Worm (Caenorhabditis elegans) whole organism, midembryonic: ENCODE data around the gene Y51A2A.6.

Experiments used
- T22C8.4 ChIP-seq: fragments of 200-800 bp; sonication (Bioruptor generic); IDR thresholded peaks from 2 replicates; pipeline ENCODE4 v1.3.6; 2022; ENCODE audit warnings: missing genetic modification characterization, missing compliant biosample characterization
- cog-1 ChIP-seq: sonication (generic microtip); optimal IDR thresholded peaks from 2 replicates; lab custom pipeline; 2016; ENCODE audit warnings: missing genetic modification characterization, missing compliant biosample characterization
- flt-1 ChIP-seq: fragments of 200-800 bp; sonication (Bioruptor generic); IDR thresholded peaks from 2 replicates; pipeline ENCODE4 v1.3.6; 2022; ENCODE audit warnings: missing genetic modification characterization, missing compliant biosample characterization
- klf-2 ChIP-seq: fragments of 200-800 bp; sonication (Bioruptor generic); conservative IDR thresholded peaks from 2 replicates; pipeline ENCODE4 v1.3.6; 2022; ENCODE audit warnings: missing genetic modification reagents, missing genetic modification characterization, missing compliant biosample characterization
- med-1 ChIP-seq: sonication (generic microtip); optimal IDR thresholded peaks from 2 replicates; lab custom pipeline; 2017; ENCODE audit warnings: missing genetic modification characterization, mild to moderate bottlenecking, missing compliant biosample characterization, antibody characterized with exemption, missing genetic modification reagents; ENCODE audit not compliant: insufficient read depth
- ref-1 ChIP-seq: fragments of 200-800 bp; sonication (Bioruptor generic); conservative IDR thresholded peaks from 2 replicates; pipeline ENCODE4 v1.3.6; 2022; ENCODE audit warnings: missing genetic modification reagents, missing genetic modification characterization, missing compliant biosample characterization
- tab-1 ChIP-seq: fragments of 200-800 bp; sonication (Bioruptor generic); IDR thresholded peaks from 2 replicates; pipeline ENCODE4 v1.3.6; 2022; ENCODE audit warnings: missing genetic modification characterization, missing compliant biosample characterization
- ztf-23 ChIP-seq: fragments of 200-800 bp; sonication (Bioruptor generic); IDR thresholded peaks from 2 replicates; pipeline ENCODE4 v1.3.6; 2022; ENCODE audit warnings: missing genetic modification reagents, missing genetic modification characterization, missing compliant biosample characterization
- ztf-29 ChIP-seq: fragments of 200-800 bp; sonication (Bioruptor generic); IDR thresholded peaks from 2 replicates; pipeline ENCODE4 v1.3.6; 2022; ENCODE audit warnings: missing genetic modification reagents, missing genetic modification characterization, missing compliant biosample characterization

Y51A2A.6 gene

ce11 chrV:18282597-18282996, 19.9 kb upstream of the Y51A2A.6 start, which contains the start of gene clec-247:
Gene clec-247 (plus strand): TSS chrV:18282897.
- TF ChIP-seq T22C8.4 (GFP tag; lab: Robert Waterston, UW) (no peak), ztf-29 (GFP tag; lab: Robert Waterston, UW) (no peak), ztf-23 (GFP tag; lab: Robert Waterston, UW) (no peak)

DNA sequence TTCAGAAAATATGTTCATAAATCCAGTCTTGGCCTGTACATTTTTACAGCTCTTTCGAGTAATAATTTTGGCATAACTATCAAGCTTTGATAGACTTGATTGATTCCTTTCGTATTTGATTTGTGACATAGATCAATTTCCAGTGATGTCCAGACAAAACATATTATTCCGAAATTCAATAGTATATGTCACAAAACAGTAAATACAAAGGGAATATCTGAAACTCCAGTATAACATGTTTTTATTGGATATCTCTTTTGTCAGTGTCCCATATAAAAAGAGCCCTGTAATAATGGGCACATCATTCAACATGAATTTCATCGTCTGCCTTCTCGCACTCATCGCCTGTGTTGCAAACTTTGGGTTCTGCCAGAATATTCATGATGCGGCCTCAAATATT, 11.9 kb upstream of the Y51A2A.6 start, which contains the start of gene Y51A2A.4:
Gene Y51A2A.4 (plus strand): TSS at position 301 of the 400 bp plus-strand sequence.
- TF ChIP-seq klf-2 (GFP tag; lab: Robert Waterston, UW) = no peak
- TF ChIP-seq ref-1 (GFP tag; lab: Robert Waterston, UW) = no peak
- no peak for TF ChIP-seq ztf-29 (GFP tag; lab: Robert Waterston, UW)
- TF ChIP-seq cog-1 (tag; lab: Kevin White, UChicago) = no peak
- TF ChIP-seq T22C8.4 (GFP tag; lab: Robert Waterston, UW) = no peak
- no peak for TF ChIP-seq flt-1 (GFP tag; lab: Robert Waterston, UW)
- no peak for TF ChIP-seq ztf-23 (GFP tag; lab: Robert Waterston, UW)
- no peak for TF ChIP-seq tab-1
- TF ChIP-seq med-1 (GFP tag; lab: Kevin White, UChicago) = no peak

ce11 chrV:18292295-18292694, 10.2 kb upstream of the Y51A2A.6 start, which contains the start of gene Y51A2A.12:
Gene Y51A2A.12 (plus strand): TSS chrV:18292595.
- TF ChIP-seq ztf-23 (GFP tag; lab: Robert Waterston, UW) (no peak), flt-1 (GFP tag; lab: Robert Waterston, UW) (no peak), T22C8.4 (GFP tag; lab: Robert Waterston, UW) (no peak), tab-1 (no peak), ztf-29 (GFP tag; lab: Robert Waterston, UW) (no peak), ref-1 (GFP tag; lab: Robert Waterston, UW) (no peak), cog-1 (tag; lab: Kevin White, UChicago) (no peak), klf-2 (GFP tag; lab: Robert Waterston, UW) (no peak), med-1 (GFP tag; lab: Kevin White, UChicago) (no peak)

ce11 chrV:18298506-18298905, 4.0 kb upstream of the Y51A2A.6 start, which contains the start of gene Y51A2A.5:
Gene Y51A2A.5 (plus strand): TSS chrV:18298806.
- no peak for TF ChIP-seq klf-2 (GFP tag; lab: Robert Waterston, UW)
- no peak for TF ChIP-seq tab-1
- no peak for TF ChIP-seq flt-1 (GFP tag; lab: Robert Waterston, UW)

DNA sequence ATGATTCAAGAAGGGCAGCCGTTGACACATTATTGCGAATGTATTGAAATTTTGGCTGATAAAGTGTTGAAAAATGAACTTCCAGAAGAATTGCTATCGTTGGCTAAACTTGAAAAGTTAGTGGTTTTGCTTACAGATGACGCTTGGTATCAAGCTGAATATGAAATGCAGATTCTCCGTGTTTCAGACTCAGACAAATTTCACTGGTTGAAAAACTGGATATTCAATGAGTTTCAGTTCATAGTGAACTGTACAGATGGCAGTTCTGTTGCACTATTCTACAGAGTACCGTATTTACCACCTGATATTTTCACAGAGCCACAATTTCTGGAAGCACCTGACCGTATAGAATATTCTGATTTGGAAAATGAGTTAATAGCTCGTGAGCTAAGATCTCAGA, 3.2 kb upstream of the Y51A2A.6 start:
- TF ChIP-seq ztf-23 (GFP tag; lab: Robert Waterston, UW) (no peak), cog-1 (tag; lab: Kevin White, UChicago) (no peak)

- TF ChIP-seq ztf-23 (GFP tag; lab: Robert Waterston, UW) = no peak
- TF ChIP-seq T22C8.4 (GFP tag; lab: Robert Waterston, UW) = no peak
- TF ChIP-seq ztf-29 (GFP tag; lab: Robert Waterston, UW) = no peak
- TF ChIP-seq tab-1 = no peak
- no peak for TF ChIP-seq med-1 (GFP tag; lab: Kevin White, UChicago)
- no peak for TF ChIP-seq flt-1 (GFP tag; lab: Robert Waterston, UW)
- TF ChIP-seq ref-1 (GFP tag; lab: Robert Waterston, UW) = no peak
- no peak for TF ChIP-seq cog-1 (tag; lab: Kevin White, UChicago)
- no peak for TF ChIP-seq klf-2 (GFP tag; lab: Robert Waterston, UW)
These were observed 15.8 kb downstream of the Y51A2A.6 start, which contains the start of gene fbxb-119 for ce11 chrV:18318312-18318711. Gene fbxb-119 (plus strand): TSS chrV:18318612.

- TF ChIP-seq med-1 (GFP tag; lab: Kevin White, UChicago) = no peak
- no peak for TF ChIP-seq klf-2 (GFP tag; lab: Robert Waterston, UW)
- no peak for TF ChIP-seq ztf-23 (GFP tag; lab: Robert Waterston, UW)
- no peak for TF ChIP-seq flt-1 (GFP tag; lab: Robert Waterston, UW)
- no peak for TF ChIP-seq T22C8.4 (GFP tag; lab: Robert Waterston, UW)
- no peak for TF ChIP-seq tab-1
These were observed 20.7 kb downstream of the Y51A2A.6 start, which contains the start of gene B0462.5 for ce11 chrV:18323231-18323630. Gene B0462.5 (minus strand): TSS chrV:18323331.

DNA sequence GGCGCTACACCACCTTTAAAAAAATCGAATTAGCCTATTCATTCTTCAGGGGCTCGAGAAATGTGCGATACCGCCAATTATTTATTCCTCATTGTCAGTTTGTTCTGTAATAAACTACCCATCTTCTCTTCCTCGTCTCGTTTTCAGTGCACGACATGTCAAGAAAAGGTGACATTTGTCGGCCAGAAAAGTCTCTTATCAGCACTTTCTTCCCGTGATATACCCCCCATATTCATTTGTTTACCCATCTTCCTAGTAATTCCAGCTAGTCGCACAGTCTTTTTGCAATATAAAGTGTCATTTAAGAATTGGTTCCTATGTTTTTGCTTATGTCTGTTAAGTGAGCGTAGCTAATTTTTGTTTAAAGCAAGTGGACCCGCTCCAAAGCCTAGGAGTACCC, 22.0 kb downstream of the Y51A2A.6 start:
- no peak for TF ChIP-seq flt-1 (GFP tag; lab: Robert Waterston, UW)
- no peak for TF ChIP-seq ztf-23 (GFP tag; lab: Robert Waterston, UW)
- no peak for TF ChIP-seq med-1 (GFP tag; lab: Kevin White, UChicago)
- TF ChIP-seq tab-1 = no peak
- no peak for TF ChIP-seq cog-1 (tag; lab: Kevin White, UChicago)
- TF ChIP-seq ztf-29 (GFP tag; lab: Robert Waterston, UW) = no peak
- no peak for TF ChIP-seq klf-2 (GFP tag; lab: Robert Waterston, UW)

DNA sequence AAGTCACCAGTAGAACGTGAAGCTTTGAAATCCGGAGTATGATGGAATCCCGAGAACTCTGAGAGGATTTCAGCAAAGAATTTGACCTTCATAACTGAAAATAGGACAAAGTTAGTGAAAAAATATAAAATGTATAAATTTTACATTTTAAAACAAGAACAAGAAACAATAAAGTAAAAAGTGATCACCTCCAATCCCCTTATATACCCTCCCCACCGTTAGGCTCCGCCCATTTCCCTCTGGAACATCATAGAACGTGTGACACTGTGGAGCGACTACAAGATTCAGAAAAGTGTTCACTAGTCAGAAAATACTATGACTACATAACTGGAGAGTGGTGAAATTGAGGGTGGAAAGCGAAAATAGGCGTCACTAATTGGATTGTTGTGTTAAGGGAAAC, 28.6 kb downstream of the Y51A2A.6 start, which contains the start of gene B0462.4:
Gene B0462.4 (minus strand): TSS at position 101 of the 400 bp plus-strand sequence.
- TF ChIP-seq tab-1 (no peak), klf-2 (GFP tag; lab: Robert Waterston, UW) (no peak), T22C8.4 (GFP tag; lab: Robert Waterston, UW) (no peak), flt-1 (GFP tag; lab: Robert Waterston, UW) (no peak), cog-1 (tag; lab: Kevin White, UChicago) (no peak), med-1 (GFP tag; lab: Kevin White, UChicago) (no peak), ztf-23 (GFP tag; lab: Robert Waterston, UW) (no peak), ztf-29 (GFP tag; lab: Robert Waterston, UW) (no peak), ref-1 (GFP tag; lab: Robert Waterston, UW) (no peak)

- no peak for TF ChIP-seq cog-1 (tag; lab: Kevin White, UChicago)
- peak; percentile 51; the same call in 1 of the 2 replicates for TF ChIP-seq T22C8.4 (GFP tag; lab: Robert Waterston, UW)
These were observed 35.1 kb downstream of the Y51A2A.6 start for ce11 chrV:18337643-18338042.
